Worm (Caenorhabditis elegans): ENCODE results near the gene W06D11.2.

Gene W06D11.2

ce11 chrX:12320737-12321136 is 24.2 kb upstream of the W06D11.2 start, which contains the start of gene ceh-40:
ceh-40 (minus strand) TSS chrX:12320777.
- TF ChIP-seq unc-62 (GFP tag; optimal IDR thresholded peaks at IDR 0.05) (no peak), gmeb-1 (tag; optimal IDR thresholded peaks at IDR 0.05) (no peak), nhr-11 (tag; optimal IDR thresholded peaks at IDR 0.05) (no peak), crh-2 (tag; optimal IDR thresholded peaks at IDR 0.05) (no peak), mbf-1 (tag; optimal IDR thresholded peaks at IDR 0.05) (no peak), egl-27 (tag; optimal IDR thresholded peaks at IDR 0.05) (no peak), sma-9 (GFP tag; optimal IDR thresholded peaks at IDR 0.05) (no peak), sma-9 (tag; optimal IDR thresholded peaks at IDR 0.05) (no peak), nhr-10 (tag; optimal IDR thresholded peaks at IDR 0.05) (no peak), Y55F3AM.14 (GFP tag; optimal IDR thresholded peaks at IDR 0.05) (no peak), nhr-25 (tag; optimal IDR thresholded peaks at IDR 0.05) (no peak), unc-55 (GFP tag; optimal IDR thresholded peaks at IDR 0.05) (no peak), unc-39 (tag; optimal IDR thresholded peaks at IDR 0.05) (no peak), aly-2 (tag; optimal IDR thresholded peaks at IDR 0.05) (no peak), nhr-21 (tag; optimal IDR thresholded peaks at IDR 0.05) (no peak), lin-11 (tag; optimal IDR thresholded peaks at IDR 0.05) (no peak), ztf-1 (GFP tag; conservative IDR thresholded peaks at IDR 0.05) (no peak), sem-4 (tag; optimal IDR thresholded peaks at IDR 0.05) (no peak), snpc-4 (tag; optimal IDR thresholded peaks at IDR 0.05) (no peak), nhr-129 (tag; optimal IDR thresholded peaks at IDR 0.05) (no peak)

- TF ChIP-seq aly-2 (tag; optimal IDR thresholded peaks at IDR 0.05) (no peak), nhr-77 (tag; optimal IDR thresholded peaks at IDR 0.05) (no peak), nhr-6 (tag; optimal IDR thresholded peaks at IDR 0.05) (no peak), blmp-1 (tag; optimal IDR thresholded peaks at IDR 0.05; ENCODE audit: insufficient read depth) (no peak), nhr-11 (tag; optimal IDR thresholded peaks at IDR 0.05) (no peak), mab-5 (tag; optimal IDR thresholded peaks at IDR 0.05) (no peak), unc-39 (tag; optimal IDR thresholded peaks at IDR 0.05) (no peak), lin-11 (tag; optimal IDR thresholded peaks at IDR 0.05) (no peak), lsy-2 (tag; optimal IDR thresholded peaks at IDR 0.05) (no peak), gmeb-1 (tag; optimal IDR thresholded peaks at IDR 0.05) (no peak), ama-1 (optimal IDR thresholded peaks at IDR 0.05) (no peak), sem-4 (tag; optimal IDR thresholded peaks at IDR 0.05) (no peak), sma-3 (GFP tag; optimal IDR thresholded peaks at IDR 0.05) (no peak), F13H6.1 (tag; optimal IDR thresholded peaks at IDR 0.05) (no peak), nhr-21 (tag; optimal IDR thresholded peaks at IDR 0.05) (no peak), nhr-129 (tag; optimal IDR thresholded peaks at IDR 0.05) (no peak), peb-1 (tag; optimal IDR thresholded peaks at IDR 0.05) (no peak)
Measured at ce11 chrX:12317560-12317959, 21.0 kb upstream of the W06D11.2 start.

- no peak for TF ChIP-seq nhr-77 (tag; optimal IDR thresholded peaks at IDR 0.05)
- TF ChIP-seq unc-55 (GFP tag; optimal IDR thresholded peaks at IDR 0.05) = no peak
- no peak for TF ChIP-seq elt-3 (tag; optimal IDR thresholded peaks at IDR 0.05)
Measured at ce11 chrX:12315268-12315667, 18.7 kb upstream of the W06D11.2 start, which contains the start of gene xtr-2. xtr-2 (plus strand) TSS chrX:12315568.

ce11 chrX:12314395-12314794 is 17.9 kb upstream of the W06D11.2 start:
- no peak for TF ChIP-seq elt-1 (tag; optimal IDR thresholded peaks at IDR 0.05)
- TF ChIP-seq alr-1 (tag; optimal IDR thresholded peaks at IDR 0.05) = no peak
- TF ChIP-seq skn-1 (tag; optimal IDR thresholded peaks at IDR 0.05) = no peak
- no peak for TF ChIP-seq C34F6.9 (tag; optimal IDR thresholded peaks at IDR 0.05)
- no peak for TF ChIP-seq nhr-11 (tag; optimal IDR thresholded peaks at IDR 0.05)
- no peak for TF ChIP-seq peb-1 (tag; optimal IDR thresholded peaks at IDR 0.05)
- no peak for TF ChIP-seq gmeb-1 (tag; optimal IDR thresholded peaks at IDR 0.05)
- no peak for TF ChIP-seq ceh-16 (tag; optimal IDR thresholded peaks at IDR 0.05)
- TF ChIP-seq unc-39 (tag; optimal IDR thresholded peaks at IDR 0.05) = no peak
- TF ChIP-seq nhr-10 (tag; optimal IDR thresholded peaks at IDR 0.05) = no peak
- no peak for TF ChIP-seq nhr-129 (tag; optimal IDR thresholded peaks at IDR 0.05)
- TF ChIP-seq sma-3 (GFP tag; optimal IDR thresholded peaks at IDR 0.05) = no peak

- TF ChIP-seq unc-39 (tag; optimal IDR thresholded peaks at IDR 0.05) (no peak), C34F6.9 (tag; optimal IDR thresholded peaks at IDR 0.05) (no peak), mab-5 (tag; optimal IDR thresholded peaks at IDR 0.05) (no peak), sma-9 (GFP tag; optimal IDR thresholded peaks at IDR 0.05) (no peak), sma-9 (tag; optimal IDR thresholded peaks at IDR 0.05) (no peak), nhr-25 (tag; optimal IDR thresholded peaks at IDR 0.05) (no peak), nhr-6 (tag; optimal IDR thresholded peaks at IDR 0.05) (no peak), gmeb-1 (tag; optimal IDR thresholded peaks at IDR 0.05) (no peak), nhr-21 (tag; optimal IDR thresholded peaks at IDR 0.05) (no peak), alr-1 (tag; optimal IDR thresholded peaks at IDR 0.05) (no peak), nhr-10 (tag; optimal IDR thresholded peaks at IDR 0.05) (no peak), ztf-4 (tag; optimal IDR thresholded peaks at IDR 0.05) (no peak), snpc-4 (tag; optimal IDR thresholded peaks at IDR 0.05) (no peak), ceh-82 (tag; optimal IDR thresholded peaks at IDR 0.05) (no peak), mdl-1 (tag; optimal IDR thresholded peaks at IDR 0.05) (no peak), nhr-12 (tag; optimal IDR thresholded peaks at IDR 0.05) (no peak), ZK546.5 (tag; optimal IDR thresholded peaks at IDR 0.05) (no peak), Y55F3AM.14 (GFP tag; optimal IDR thresholded peaks at IDR 0.05) (no peak), fos-1 (tag; optimal IDR thresholded peaks at IDR 0.05) (no peak), lsy-2 (tag; optimal IDR thresholded peaks at IDR 0.05) (no peak)
Measured at ce11 chrX:12313779-12314178, 17.2 kb upstream of the W06D11.2 start.
